Fruit fly (Drosophila melanogaster): ENCODE data around the gene RpL34b.

DNA sequence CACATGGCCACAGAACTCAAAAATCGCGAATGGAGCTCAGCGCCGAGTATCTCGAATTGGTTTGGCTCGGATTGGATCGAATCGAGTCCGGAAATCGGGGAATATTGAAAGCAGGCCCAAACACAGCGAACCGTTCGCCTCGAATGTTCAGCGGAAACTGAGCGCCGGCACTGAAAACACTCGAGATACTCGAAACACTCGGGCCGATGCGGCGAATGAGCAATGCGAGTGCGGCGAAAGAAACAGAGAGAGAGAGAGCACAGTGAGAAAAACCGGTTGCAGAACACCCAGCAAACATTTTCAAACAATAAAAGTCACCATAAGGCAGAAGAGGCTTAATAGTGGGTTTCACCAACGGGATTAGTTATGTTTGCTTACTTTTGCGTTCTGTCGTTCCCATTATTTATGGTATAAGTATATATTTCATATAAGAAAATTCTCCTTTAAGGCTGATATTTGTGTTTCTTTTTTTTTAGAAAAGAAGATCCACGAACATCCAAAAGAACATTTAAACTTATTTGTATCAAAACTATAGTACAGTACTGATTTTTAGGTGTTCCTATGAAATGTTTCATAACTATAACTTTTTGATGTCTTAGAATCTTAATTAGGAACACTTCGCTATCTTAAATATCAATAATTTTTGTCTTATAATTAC, 6.5 kb downstream of the RpL34b start, which contains the start of gene FER:
- TF ChIP-seq Met (GFP tag; optimal IDR thresholded peaks at IDR 0.05) (no peak), CG6854 (GFP tag; optimal IDR thresholded peaks at IDR 0.05) (peak; percentile 83), spab (GFP tag; optimal IDR thresholded peaks at IDR 0.05) (peak; percentile 16), CG8632 (GFP tag; optimal IDR thresholded peaks at IDR 0.05) (no peak), CG8119 (GFP tag; IDR thresholded peaks at IDR 0.05) (peak; percentile 35; the same call in 1 of the 3 replicates), CG11762 (GFP tag; optimal IDR thresholded peaks at IDR 0.05; ENCODE audit: insufficient read depth) (no peak)
